Worm (Caenorhabditis elegans): ENCODE results near the gene F39B3.7.

DNA sequence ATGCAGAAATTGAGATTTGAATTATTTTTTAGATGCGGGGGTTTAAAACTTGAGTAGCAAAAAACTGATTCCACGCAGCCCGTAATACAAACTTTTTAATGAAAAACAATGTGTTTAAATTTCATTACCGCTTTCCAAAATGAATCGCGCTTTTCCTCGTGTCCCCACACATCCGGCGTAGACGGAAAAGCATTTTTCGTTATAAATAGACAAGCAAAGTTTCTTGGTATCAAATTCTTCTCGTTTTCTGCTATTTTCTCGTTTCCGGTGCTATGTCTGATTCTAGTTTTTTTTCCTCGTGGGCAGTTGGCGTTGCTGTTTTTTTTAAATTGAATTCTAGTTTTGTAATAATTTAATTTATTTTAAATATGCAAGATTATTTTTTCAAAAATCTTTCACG, 45.7 kb upstream of the F39B3.7 start:
- TF ChIP-seq W03F9.2 (tag; optimal IDR thresholded peaks at IDR 0.05) = no peak
- TF ChIP-seq him-1 (tag; optimal IDR thresholded peaks at IDR 0.05) = no peak
- no peak for TF ChIP-seq dao-5 (tag; optimal IDR thresholded peaks at IDR 0.05)
